Fruit fly (Drosophila melanogaster) whole organism, wandering third instar larva: ENCODE data around the gene Sf3b3.

Experiments
- Abd-B ChIP-seq: fragments of >200 bp; optimal IDR thresholded peaks from 2 replicates; lab custom pipeline; 2017; ENCODE audit warnings: missing biosample characterization, missing genetic modification characterization
- CG32264 ChIP-seq: fragments of 200-800 bp; sonication (Bioruptor generic); optimal IDR thresholded peaks from 2 replicates; lab custom pipeline; 2016; ENCODE audit warnings: missing biosample characterization, missing genetic modification characterization
- CG9705 ChIP-seq: fragments of 200-800 bp; sonication (Bioruptor generic); optimal IDR thresholded peaks from 2 replicates; lab custom pipeline; 2018; ENCODE audit warnings: missing biosample characterization, mild to moderate bottlenecking, missing genetic modification characterization
- CrebA ChIP-seq: fragments of 200-800 bp; sonication (Bioruptor generic); optimal IDR thresholded peaks from 2 replicates; lab custom pipeline; 2016; ENCODE audit warnings: missing biosample characterization, mild to moderate bottlenecking, missing genetic modification characterization, borderline replicate concordance
- Dfd ChIP-seq: fragments of >200 bp; optimal IDR thresholded peaks from 2 replicates; lab custom pipeline; 2017; ENCODE audit warnings: missing biosample characterization, missing genetic modification characterization
- Dif ChIP-seq: fragments of 200-275, 200-300 bp; sonication (Bioruptor generic); optimal IDR thresholded peaks from 2 replicates; lab custom pipeline; 2018; ENCODE audit warnings: missing biosample characterization, missing genetic modification characterization; ENCODE audit not compliant: partially characterized antibody
- GATAd ChIP-seq: sonication (Bioruptor generic); optimal IDR thresholded peaks from 2 replicates; lab custom pipeline; 2016; ENCODE audit warnings: missing biosample characterization, missing genetic modification characterization
- HLH106 ChIP-seq: fragments of 200-800 bp; optimal IDR thresholded peaks from 3 replicates; lab custom pipeline; 2019; ENCODE audit warnings: missing biosample characterization, mild to moderate bottlenecking, missing genetic modification characterization, moderate library complexity
- Hnf4 ChIP-seq: fragments of 200-800 bp; sonication (Bioruptor generic); optimal IDR thresholded peaks from 2 replicates; lab custom pipeline; 2016; ENCODE audit warnings: missing biosample characterization, mild to moderate bottlenecking, missing genetic modification characterization
- Hr78 ChIP-seq: fragments of >200 bp; optimal IDR thresholded peaks from 2 replicates; lab custom pipeline; 2017; ENCODE audit warnings: missing biosample characterization, missing genetic modification characterization
- Hr83 ChIP-seq: fragments of 200-300 bp; sonication (Bioruptor generic); optimal IDR thresholded peaks from 2 replicates; lab custom pipeline; 2016; ENCODE audit warnings: missing biosample characterization, mild to moderate bottlenecking, missing genetic modification characterization, moderate library complexity; ENCODE audit not compliant: poor library complexity, severe bottlenecking
- Jra ChIP-seq: sonication (Bioruptor generic); optimal IDR thresholded peaks from 2 replicates; lab custom pipeline; 2016; ENCODE audit warnings: missing biosample characterization, missing genetic modification characterization
- Mio ChIP-seq: sonication (Bioruptor generic); optimal IDR thresholded peaks from 2 replicates; lab custom pipeline; 2016; ENCODE audit warnings: missing biosample characterization, missing genetic modification characterization
- Myc ChIP-seq: fragments of >200 bp; optimal IDR thresholded peaks from 2 replicates; lab custom pipeline; 2017
- N ChIP-seq: fragments of >200 bp; optimal IDR thresholded peaks from 2 replicates; lab custom pipeline; 2018; ENCODE audit warnings: missing biosample characterization, missing external identifiers, missing genetic modification characterization
- OdsH ChIP-seq: fragments of 200-800 bp; sonication (Bioruptor generic); optimal IDR thresholded peaks from 2 replicates; lab custom pipeline; 2016; ENCODE audit warnings: missing biosample characterization, mild to moderate bottlenecking, missing genetic modification characterization
- Rel ChIP-seq, 2 experiments: fragments of 200-800 bp; sonication (Bioruptor generic) in 1 of 2; optimal IDR thresholded peaks; 2 replicates in 1 of 2; 3 replicates in 1 of 2; lab custom pipeline; 2016 to 2019; ENCODE audit warnings: mild to moderate bottlenecking in 2 of 2, missing biosample characterization in 2 of 2, missing genetic modification characterization in 2 of 2, moderate library complexity in 1 of 2
- Sp1 ChIP-seq: fragments of 200-800 bp; sonication (Bioruptor generic); optimal IDR thresholded peaks from 3 replicates; lab custom pipeline; 2019; ENCODE audit warnings: missing biosample characterization, mild to moderate bottlenecking, missing genetic modification characterization, moderate library complexity
- Vsx2 ChIP-seq: fragments of 200-300, 225-300 bp; sonication (Bioruptor generic); optimal IDR thresholded peaks from 2 replicates; lab custom pipeline; 2018; ENCODE audit warnings: missing biosample characterization, missing genetic modification characterization; ENCODE audit not compliant: partially characterized antibody
- br ChIP-seq: fragments of 200-800 bp; sonication (Bioruptor generic); optimal IDR thresholded peaks from 2 replicates; lab custom pipeline; 2016; ENCODE audit warnings: missing biosample characterization, missing genetic modification characterization
- brk ChIP-seq: fragments of 200-800 bp; sonication (Bioruptor generic); optimal IDR thresholded peaks from 2 replicates; lab custom pipeline; 2016; ENCODE audit warnings: missing biosample characterization, mild to moderate bottlenecking, missing genetic modification characterization
- dl ChIP-seq, 2 experiments: fragments of 175-275, 200-275 bp in 1 of 2; fragments of 200-275 bp in 1 of 2; sonication (Bioruptor generic); optimal IDR thresholded peaks; lab custom pipeline; 2018; ENCODE audit warnings: mild to moderate bottlenecking in 2 of 2, missing biosample characterization in 2 of 2, missing genetic modification characterization in 2 of 2, moderate library complexity in 2 of 2; ENCODE audit not compliant: partially characterized antibody in 2 of 2, insufficient read depth in 1 of 2
- dmrt93B ChIP-seq: fragments of 200-800 bp; sonication (Bioruptor generic); optimal IDR thresholded peaks from 2 replicates; lab custom pipeline; 2018; ENCODE audit warnings: missing biosample characterization, mild to moderate bottlenecking, missing genetic modification characterization
- dsf ChIP-seq: sonication (Bioruptor generic); optimal IDR thresholded peaks from 2 replicates; lab custom pipeline; 2016; ENCODE audit warnings: missing biosample characterization, missing genetic modification characterization, borderline replicate concordance
- ey ChIP-seq: fragments of 200-800 bp; sonication (Bioruptor generic); optimal IDR thresholded peaks from 2 replicates; lab custom pipeline; 2016; ENCODE audit warnings: missing biosample characterization, missing genetic modification characterization
- foxo ChIP-seq, 2 experiments: fragments of 200-800 bp; sonication (Bioruptor generic); optimal IDR thresholded peaks; 2 replicates in 1 of 2; 3 replicates in 1 of 2; lab custom pipeline; 2016 to 2017; ENCODE audit warnings: missing biosample characterization in 2 of 2, missing genetic modification characterization in 2 of 2
- fru ChIP-seq: fragments of 200-800 bp; sonication (Bioruptor generic); optimal IDR thresholded peaks from 3 replicates; lab custom pipeline; 2016; ENCODE audit warnings: missing biosample characterization, mild to moderate bottlenecking, missing genetic modification characterization
- h ChIP-seq: fragments of 200-800 bp; sonication (Bioruptor generic); optimal IDR thresholded peaks from 3 replicates; lab custom pipeline; 2016; ENCODE audit warnings: missing biosample characterization, mild to moderate bottlenecking, missing genetic modification characterization
- jim ChIP-seq: fragments of 175-275, 200-325 bp; sonication (Bioruptor generic); optimal IDR thresholded peaks from 2 replicates; lab custom pipeline; 2016; ENCODE audit warnings: missing biosample characterization, mild to moderate bottlenecking, missing genetic modification characterization
- lola ChIP-seq: fragments of >200 bp; optimal IDR thresholded peaks from 2 replicates; lab custom pipeline; 2017; ENCODE audit warnings: missing biosample characterization, missing genetic modification characterization
- pan ChIP-seq: fragments of >200 bp; optimal IDR thresholded peaks from 2 replicates; lab custom pipeline; 2017
- psq ChIP-seq: fragments of 200-800 bp; sonication (Bioruptor generic); optimal IDR thresholded peaks from 3 replicates; lab custom pipeline; 2017; ENCODE audit warnings: missing biosample characterization, mild to moderate bottlenecking, missing genetic modification characterization, moderate library complexity
- rgr ChIP-seq: fragments of 200-800 bp; sonication (Bioruptor generic); optimal IDR thresholded peaks from 3 replicates; lab custom pipeline; 2016; ENCODE audit warnings: missing biosample characterization, mild to moderate bottlenecking, missing genetic modification characterization
- sage ChIP-seq: fragments of 200-800 bp; sonication (Bioruptor generic); optimal IDR thresholded peaks from 2 replicates; lab custom pipeline; 2016; ENCODE audit warnings: missing biosample characterization, mild to moderate bottlenecking, missing genetic modification characterization
- sv ChIP-seq: fragments of 200-800 bp; sonication (Bioruptor generic); optimal IDR thresholded peaks from 3 replicates; lab custom pipeline; 2016; ENCODE audit warnings: missing biosample characterization, missing genetic modification characterization
- tai ChIP-seq: sonication (Bioruptor generic); optimal IDR thresholded peaks from 2 replicates; lab custom pipeline; 2016; ENCODE audit warnings: missing biosample characterization, missing genetic modification characterization
- usp ChIP-seq: fragments of >200 bp; optimal IDR thresholded peaks from 2 replicates; lab custom pipeline; 2017; ENCODE audit warnings: missing biosample characterization, missing genetic modification characterization
- woc ChIP-seq: sonication (Bioruptor generic); optimal IDR thresholded peaks from 2 replicates; lab custom pipeline; 2016; ENCODE audit warnings: missing biosample characterization, mild to moderate bottlenecking, missing genetic modification characterization

Sf3b3 gene

DNA sequence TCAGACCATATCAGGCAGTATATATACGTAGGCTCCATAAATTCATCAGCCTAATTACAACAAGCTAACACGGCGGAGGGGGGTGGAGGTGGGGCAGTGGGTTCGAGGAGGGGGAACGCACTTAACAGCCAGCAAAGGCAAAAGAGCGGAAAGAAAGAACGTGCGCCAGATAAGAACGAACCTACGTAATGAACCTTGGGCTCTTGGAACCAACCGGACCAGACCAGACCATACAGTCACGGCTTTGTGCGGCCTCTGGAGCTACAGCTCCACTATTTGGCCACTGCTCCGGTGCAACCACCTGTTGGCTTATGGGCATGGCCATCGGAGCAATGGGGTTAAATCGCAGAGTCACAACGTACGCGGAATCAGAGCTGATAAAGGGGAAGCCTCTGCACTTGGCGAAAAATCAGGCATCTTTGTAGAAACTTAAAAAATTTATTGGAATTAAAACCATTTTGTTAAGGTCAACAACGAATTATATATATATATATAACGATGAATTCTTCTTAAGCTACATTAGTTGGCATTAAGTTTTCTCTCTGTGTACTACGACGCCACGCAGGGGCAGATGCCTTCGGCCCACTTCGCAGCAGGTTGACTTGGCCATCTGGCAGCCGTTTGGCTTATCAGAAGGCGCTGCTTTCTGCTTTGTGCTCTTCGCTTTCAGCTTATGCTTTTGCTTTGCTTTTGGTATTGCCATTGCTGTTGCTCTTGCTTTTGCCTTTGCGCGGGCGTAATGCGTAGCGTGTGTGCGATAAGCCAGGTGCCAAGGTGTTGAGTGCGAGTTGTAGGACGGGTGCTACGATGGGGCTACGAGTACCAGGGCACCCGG lies 52.1 kb downstream of the Sf3b3 start:
- no peak for TF ChIP-seq jim (GFP tag; lab: Kevin White, UChicago)
- no peak for TF ChIP-seq N (GFP tag; lab: Kevin White, UChicago)
- TF ChIP-seq usp (GFP tag; lab: Kevin White, UChicago) = no peak
- no peak for TF ChIP-seq pan (lab: Kevin White, UChicago)
- TF ChIP-seq Dfd (GFP tag; lab: Kevin White, UChicago) = no peak
- TF ChIP-seq Rel (GFP tag; optimal IDR thresholded peaks at IDR 0.05; lab: Kevin White, UChicago) = peak; percentile 87
- peak; percentile 74 for TF ChIP-seq Rel (tag; optimal IDR thresholded peaks at IDR 0.05; lab: Kevin White, UChicago)
- TF ChIP-seq CrebA (GFP tag; lab: Kevin White, UChicago) = peak; percentile 75
- peak; percentile 85 for TF ChIP-seq tai (GFP tag; lab: Kevin White, UChicago)
- TF ChIP-seq Dif (GFP tag; lab: Kevin White, UChicago) = peak; percentile 24
- peak; percentile 95 for TF ChIP-seq psq
- TF ChIP-seq Abd-B (GFP tag; lab: Kevin White, UChicago) = no peak
- TF ChIP-seq rgr (GFP tag; lab: Kevin White, UChicago) = peak; percentile 97
- peak; percentile 92 for TF ChIP-seq ey
- TF ChIP-seq CG9705 (GFP tag; lab: Kevin White, UChicago) = peak; percentile 69
- TF ChIP-seq Jra (GFP tag; lab: Kevin White, UChicago) = peak; percentile 78
- TF ChIP-seq woc (GFP tag; lab: Kevin White, UChicago) = peak; percentile 76
- peak; percentile 94 for TF ChIP-seq h (GFP tag; lab: Kevin White, UChicago)
- peak; percentile 22 for TF ChIP-seq Vsx2 (GFP tag; lab: Kevin White, UChicago)
- peak; percentile 96 for TF ChIP-seq fru
- peak; percentile 94 for TF ChIP-seq sv (GFP tag; lab: Kevin White, UChicago)
- TF ChIP-seq Myc (lab: Kevin White, UChicago) = no peak
- TF ChIP-seq brk (GFP tag; lab: Kevin White, UChicago) = peak; percentile 96
- peak; percentile 46 for TF ChIP-seq Mio (GFP tag; lab: Kevin White, UChicago)
- no peak for TF ChIP-seq Hr78
- TF ChIP-seq Hr83 = no peak
- TF ChIP-seq OdsH (GFP tag; lab: Kevin White, UChicago) = peak; percentile 96
- TF ChIP-seq Sp1 = peak; percentile 94
- peak in 1 of 2 experiments; percentile 98 for TF ChIP-seq foxo (GFP tag; optimal IDR thresholded peaks at IDR 0.05; lab: Kevin White, UChicago)
- peak; percentile 80 for TF ChIP-seq CG32264 (GFP tag; lab: Kevin White, UChicago)
- peak; percentile 72 for TF ChIP-seq GATAd (GFP tag; lab: Kevin White, UChicago)
- TF ChIP-seq dl (GFP tag; optimal IDR thresholded peaks at IDR 0.05; lab: Kevin White, UChicago; ENCODE audit: insufficient read depth in 1 of 2, partially characterized antibody in 2 of 2) = peak in 1 of 2 experiments; percentile 37
- peak; percentile 82 for TF ChIP-seq dsf (GFP tag; lab: Kevin White, UChicago)
- peak; percentile 65 for TF ChIP-seq dmrt93B
- TF ChIP-seq HLH106 = peak; percentile 94
- TF ChIP-seq br (GFP tag; lab: Kevin White, UChicago) = peak; percentile 91
- no peak for TF ChIP-seq lola (GFP tag; lab: Kevin White, UChicago)
- TF ChIP-seq sage (GFP tag; lab: Kevin White, UChicago) = peak; percentile 63
- TF ChIP-seq Hnf4 (GFP tag; lab: Kevin White, UChicago) = peak; percentile 95

DNA sequence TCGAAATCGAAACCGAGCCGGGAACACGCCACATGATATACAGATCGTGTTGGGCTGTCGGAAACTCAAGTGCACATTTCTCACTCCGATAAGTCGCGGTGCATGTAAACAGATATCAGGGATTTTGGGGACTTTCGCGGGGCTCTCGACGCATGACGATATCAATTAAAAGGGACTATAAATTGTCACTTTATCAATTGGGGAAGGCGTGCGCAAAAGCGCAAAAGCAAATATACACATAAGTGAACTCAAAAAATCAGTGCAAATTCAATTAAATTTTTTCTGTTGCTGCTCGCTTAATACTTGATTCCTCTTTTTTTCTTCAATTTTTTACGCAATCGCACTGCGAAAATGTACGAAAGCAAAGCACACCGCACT lies 52.7 kb downstream of the Sf3b3 start:
- no peak for TF ChIP-seq Sp1
- TF ChIP-seq h (GFP tag; lab: Kevin White, UChicago) = peak; percentile 26
- TF ChIP-seq Rel (GFP tag; optimal IDR thresholded peaks at IDR 0.05; lab: Kevin White, UChicago) = no peak
- TF ChIP-seq Rel (tag; optimal IDR thresholded peaks at IDR 0.05; lab: Kevin White, UChicago) = peak; percentile 93
- TF ChIP-seq, all 38 proteins: peak for 2
